Worm (Caenorhabditis elegans) whole organism, midembryonic: ENCODE measurements around the gene F57B7.2.

ENCODE experiments used
- flt-1 ChIP-seq: fragments of 200-800 bp; sonication (Bioruptor generic); IDR thresholded peaks from 2 replicates; pipeline ENCODE4 v1.3.6; 2022; ENCODE audit warnings: missing genetic modification characterization, missing compliant biosample characterization
- klf-2 ChIP-seq: fragments of 200-800 bp; sonication (Bioruptor generic); conservative IDR thresholded peaks from 2 replicates; pipeline ENCODE4 v1.3.6; 2022; ENCODE audit warnings: missing genetic modification reagents, missing genetic modification characterization, missing compliant biosample characterization
- med-1 ChIP-seq: sonication (generic microtip); optimal IDR thresholded peaks from 2 replicates; lab custom pipeline; 2017; ENCODE audit warnings: missing genetic modification characterization, mild to moderate bottlenecking, missing compliant biosample characterization, antibody characterized with exemption, missing genetic modification reagents; ENCODE audit not compliant: insufficient read depth

ce11 chrV:11492456-11492855, 49.1 kb upstream of the F57B7.2 start, which contains the start of gene T11F9.21:
- TF ChIP-seq med-1 (GFP tag; lab: Kevin White, UChicago) (no peak), flt-1 (GFP tag; lab: Robert Waterston, UW) (no peak), klf-2 (GFP tag; lab: Robert Waterston, UW) (no peak)
